Worm (Caenorhabditis elegans) whole organism, L2 larva: ENCODE results near the gene xbx-3.

Experiments used
- F13H6.1 ChIP-seq: sonication (generic microtip); optimal IDR thresholded peaks from 2 replicates; lab custom pipeline; 2016; ENCODE audit warnings: missing genetic modification characterization, missing compliant biosample characterization
- ZK546.5 ChIP-seq: sonication (generic microtip); optimal IDR thresholded peaks from 2 replicates; lab custom pipeline; 2017; ENCODE audit warnings: missing biosample characterization, missing genetic modification characterization
- ama-1 ChIP-seq: fragments of 150-350 bp; optimal IDR thresholded peaks from 2 replicates; lab custom pipeline; 2018; ENCODE audit warnings: inconsistent platforms
- egl-27 ChIP-seq: sonication (generic microtip); optimal IDR thresholded peaks from 3 replicates; lab custom pipeline; 2017; ENCODE audit warnings: missing biosample characterization, missing genetic modification reagents, missing genetic modification characterization
- nhr-12 ChIP-seq: fragments of 150-350 bp; optimal IDR thresholded peaks from 2 replicates; lab custom pipeline; 2014; ENCODE audit warnings: missing biosample characterization, missing genetic modification characterization
- nhr-77 ChIP-seq: fragments of 150-350 bp; optimal IDR thresholded peaks from 2 replicates; lab custom pipeline; 2014; ENCODE audit warnings: missing biosample characterization, missing genetic modification characterization
- snpc-4 ChIP-seq: fragments of 150-350 bp; optimal IDR thresholded peaks from 2 replicates; lab custom pipeline; 2014; ENCODE audit warnings: missing biosample characterization, missing genetic modification characterization
- unc-62 ChIP-seq: fragments of 150-350 bp; optimal IDR thresholded peaks from 2 replicates; lab custom pipeline; 2014; ENCODE audit warnings: missing biosample characterization, missing genetic modification reagents, missing genetic modification characterization
- ztf-11 ChIP-seq: sonication (generic microtip); optimal IDR thresholded peaks from 2 replicates; lab custom pipeline; 2017; ENCODE audit warnings: missing biosample characterization, missing genetic modification characterization

DNA sequence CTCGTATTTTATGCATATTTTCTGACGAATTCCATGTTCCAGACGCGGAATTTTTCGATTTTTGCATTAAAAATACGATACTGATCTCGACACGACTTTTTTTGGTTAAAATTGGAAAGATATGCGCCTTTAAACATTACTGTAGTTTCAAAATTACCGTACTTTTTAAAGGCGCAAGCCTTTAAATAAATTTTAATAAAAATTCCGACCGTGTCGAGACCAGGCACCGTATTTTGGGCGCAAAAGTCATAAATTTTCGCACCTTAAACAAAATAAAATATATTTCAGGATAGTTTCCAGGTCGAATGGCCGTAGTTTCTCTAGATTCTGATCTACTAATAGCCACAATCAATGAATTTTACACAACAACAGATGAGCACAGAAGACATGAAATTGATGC is 33.5 kb downstream of the xbx-3 start, which contains the start of gene T16G12.6:
- TF ChIP-seq egl-27, result no peak
- no peak for TF ChIP-seq ztf-11 (tag; lab: Kevin White, UChicago)
- no peak for TF ChIP-seq nhr-12 (tag; lab: Kevin White, UChicago)
- no peak for TF ChIP-seq F13H6.1
- TF ChIP-seq ZK546.5 (tag; lab: Kevin White, UChicago), result no peak
- TF ChIP-seq unc-62 (GFP tag; lab: Kevin White, UChicago), result no peak
- TF ChIP-seq snpc-4 (tag; lab: Kevin White, UChicago), result no peak
- TF ChIP-seq nhr-77 (tag; lab: Kevin White, UChicago), result no peak
- no peak for TF ChIP-seq ama-1 (lab: Kevin White, UChicago)
